Fruit fly (Drosophila melanogaster) whole organism: ENCODE measurements around the gene SAK.

ENCODE experiments used
- EcR ChIP-seq, 2 experiments: fragments of >200 bp; optimal IDR thresholded peaks; 2 replicates each; lab custom pipeline; 2017; ENCODE audit warnings: missing biosample characterization in 2 of 2, missing genetic modification characterization in 2 of 2, missing genetic modification reagents in 2 of 2
- usp ChIP-seq: fragments of >200 bp; optimal IDR thresholded peaks from 2 replicates; lab custom pipeline; 2017; ENCODE audit warnings: missing biosample characterization, missing genetic modification characterization, mixed read lengths

DNA sequence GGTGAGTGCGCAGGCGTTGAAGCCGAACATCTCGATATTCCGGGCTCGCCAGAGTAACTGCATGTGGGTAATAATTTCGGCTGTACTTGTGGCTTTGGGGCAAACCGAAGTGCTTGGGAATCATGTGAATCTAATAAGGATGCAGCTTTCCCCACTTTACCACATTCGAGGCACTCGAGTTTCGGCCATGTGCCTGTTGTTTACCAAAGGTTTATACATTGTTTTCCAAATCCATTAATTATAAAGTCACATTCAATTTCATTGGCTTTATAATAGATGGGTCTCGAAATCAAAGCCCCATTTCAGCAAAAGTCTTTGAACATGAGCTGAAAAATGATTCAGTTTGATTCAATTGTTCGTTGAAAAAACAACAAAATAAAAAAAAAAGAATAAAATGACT is 49.4 kb upstream of the SAK start, which contains the start of gene CG7634:
- TF ChIP-seq EcR (GFP tag; optimal IDR thresholded peaks at IDR 0.05; lab: Kevin White, UChicago) (no peak), usp (GFP tag; lab: Kevin White, UChicago) (no peak)
